Worm (Caenorhabditis elegans): ENCODE measurements around the gene K03B4.1.

Gene K03B4.1

DNA sequence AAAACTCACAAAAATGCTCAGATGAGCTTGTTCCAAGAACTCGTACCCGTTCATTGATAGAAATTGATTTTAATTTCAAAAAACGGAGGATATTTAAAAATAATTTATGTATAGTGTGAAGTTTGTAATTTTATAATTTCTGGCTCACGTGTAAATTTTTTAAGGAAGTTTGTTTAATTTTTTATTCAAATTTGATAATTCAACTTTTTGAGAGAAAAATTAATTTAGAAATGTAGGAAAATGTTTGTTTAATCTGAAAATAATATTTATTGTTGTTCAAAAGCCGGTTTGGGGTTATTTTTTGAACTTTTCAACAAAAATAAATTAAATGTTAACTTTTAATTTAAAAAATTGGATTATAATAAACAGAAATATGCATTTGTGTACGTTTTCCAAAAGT is 13.0 kb upstream of the K03B4.1 start, which contains the start of gene K03B4.6:
Gene K03B4.6 (minus strand): TSS at position 101 of the 400 bp plus-strand sequence.
- no peak for TF ChIP-seq madf-3 (GFP tag; IDR thresholded peaks at IDR 0.05)

DNA sequence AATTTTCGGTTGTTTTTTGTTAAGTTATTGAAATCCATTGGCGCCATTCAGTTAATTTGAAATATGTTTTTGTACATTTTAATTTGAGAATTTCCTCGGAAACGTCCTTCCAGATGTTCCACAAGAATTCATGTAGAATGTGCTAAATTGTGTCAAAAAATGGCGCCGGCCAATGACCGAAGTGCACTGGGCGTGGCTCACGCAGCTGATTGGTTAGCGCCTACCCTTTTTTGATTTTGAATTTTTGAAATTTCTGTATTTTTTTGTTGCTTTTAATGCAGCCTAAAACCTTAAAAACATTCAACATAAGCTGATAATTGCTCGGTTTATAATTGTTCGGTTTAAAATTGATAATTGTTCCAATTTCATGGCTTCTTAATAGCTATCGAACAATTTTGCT is 12.3 kb upstream of the K03B4.1 start:
- TF ChIP-seq Y67H2A.10 (GFP tag; conservative IDR thresholded peaks at IDR 0.05) (no peak), F57C9.4 (tag; optimal IDR thresholded peaks at IDR 0.05) (no peak), ceh-79 (tag; optimal IDR thresholded peaks at IDR 0.05) (no peak), rpc-1 (optimal IDR thresholded peaks at IDR 0.05) (no peak), rpc-1 (tag; optimal IDR thresholded peaks at IDR 0.05) (no peak), nfya-1 (tag; optimal IDR thresholded peaks at IDR 0.05; ENCODE audit: borderline replicate concordance, insufficient read depth) (no peak), xnd-1 (tag; optimal IDR thresholded peaks at IDR 0.05) (no peak), dox-1 (GFP tag; IDR thresholded peaks at IDR 0.05) (no peak), ama-1 (optimal IDR thresholded peaks at IDR 0.05) (no peak), ama-1 (GFP tag; optimal IDR thresholded peaks at IDR 0.05) (no peak), pbrm-1 (GFP tag; IDR thresholded peaks at IDR 0.05) (no peak), zim-3 (tag; optimal IDR thresholded peaks at IDR 0.05) (no peak), ztf-25 (GFP tag; IDR thresholded peaks at IDR 0.05) (no peak), rec-8 (tag; optimal IDR thresholded peaks at IDR 0.05) (no peak), hmg-1.2 (GFP tag; IDR thresholded peaks at IDR 0.05) (no peak), tbx-9 (tag; optimal IDR thresholded peaks at IDR 0.05; ENCODE audit: borderline replicate concordance) (no peak), athp-1 (tag; optimal IDR thresholded peaks at IDR 0.05) (no peak), egl-18 (GFP tag; IDR thresholded peaks at IDR 0.05) (no peak), efl-1 (GFP tag; optimal IDR thresholded peaks at IDR 0.05) (no peak), Y95B8A.8 (GFP tag; IDR thresholded peaks at IDR 0.05) (no peak)

DNA sequence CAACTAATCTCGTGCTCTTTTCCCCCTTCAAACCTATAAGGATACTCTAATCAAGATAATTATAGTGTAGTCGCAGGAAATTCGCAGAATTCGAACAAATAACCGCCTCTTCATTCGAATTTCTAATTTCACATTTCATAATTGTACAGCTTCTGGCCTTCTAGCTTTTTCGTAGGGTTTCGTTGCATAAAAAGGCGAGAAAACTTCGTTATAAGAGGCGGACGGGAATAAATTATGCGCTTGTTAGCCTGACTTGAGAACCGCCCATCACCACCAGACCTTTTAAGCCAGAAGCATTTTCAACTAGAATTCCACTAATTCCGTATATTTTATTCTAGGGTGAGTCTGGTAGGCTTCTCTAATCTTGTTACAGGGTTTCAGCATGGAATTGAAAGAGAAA is 7.5 kb upstream of the K03B4.1 start, which contains the start of gene K03B4.4:
Gene K03B4.4 (plus strand): TSS at position 301 of the 400 bp plus-strand sequence.
- no peak for TF ChIP-seq ztf-26 (tag; optimal IDR thresholded peaks at IDR 0.05)
- TF ChIP-seq egl-44 (GFP tag; IDR thresholded peaks at IDR 0.05), result no peak
- TF ChIP-seq dpl-1 (GFP tag; optimal IDR thresholded peaks at IDR 0.05), result no peak
- no peak for TF ChIP-seq D2030.7 (GFP tag; IDR thresholded peaks at IDR 0.05)
- no peak for TF ChIP-seq mcd-1 (GFP tag; IDR thresholded peaks at IDR 0.05)
- no peak for TF ChIP-seq sea-2 (GFP tag; IDR thresholded peaks at IDR 0.05)
- no peak for TF ChIP-seq nfyb-1 (GFP tag; IDR thresholded peaks at IDR 0.05)
- TF ChIP-seq ztf-25 (GFP tag; IDR thresholded peaks at IDR 0.05), result no peak
- TF ChIP-seq nhr-80 (tag; optimal IDR thresholded peaks at IDR 0.05), result no peak
- no peak for TF ChIP-seq ztf-28 (GFP tag; IDR thresholded peaks at IDR 0.05)
- no peak for TF ChIP-seq lin-26 (GFP tag; IDR thresholded peaks at IDR 0.05)
- TF ChIP-seq nfya-1 (tag; optimal IDR thresholded peaks at IDR 0.05; ENCODE audit: borderline replicate concordance, insufficient read depth), result no peak

DNA sequence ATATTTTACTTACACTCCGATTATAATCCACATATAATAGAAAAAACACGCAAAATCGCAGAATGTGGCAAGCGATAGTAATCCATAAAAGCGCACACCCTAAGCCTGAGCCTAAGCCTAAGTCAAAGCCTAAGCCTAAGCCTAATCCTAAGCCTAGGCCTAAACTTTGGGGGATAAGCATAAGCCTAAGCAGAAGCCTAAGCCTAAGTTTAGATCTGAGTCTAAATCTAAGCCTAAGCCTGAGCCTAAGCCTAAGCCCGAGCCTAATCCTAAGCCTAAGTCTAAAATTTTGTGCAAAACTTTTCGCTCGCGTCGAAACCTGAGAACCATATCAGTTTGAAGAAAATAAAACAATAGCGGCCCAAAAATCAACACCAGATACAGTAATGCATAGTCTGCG is 5.0 kb upstream of the K03B4.1 start:
- TF ChIP-seq rec-8 (tag; optimal IDR thresholded peaks at IDR 0.05), result no peak
- TF ChIP-seq efl-1 (GFP tag; optimal IDR thresholded peaks at IDR 0.05), result no peak
- no peak for TF ChIP-seq lag-1 (GFP tag; IDR thresholded peaks at IDR 0.05)
- TF ChIP-seq hlh-26 (GFP tag; conservative IDR thresholded peaks at IDR 0.05), result no peak
- TF ChIP-seq C17E4.6 (GFP tag; IDR thresholded peaks at IDR 0.05), result no peak
- TF ChIP-seq mxl-1 (tag; optimal IDR thresholded peaks at IDR 0.05), result no peak
- TF ChIP-seq madf-10 (tag; optimal IDR thresholded peaks at IDR 0.05), result no peak
- TF ChIP-seq K11D2.4 (GFP tag; IDR thresholded peaks at IDR 0.05), result no peak
- TF ChIP-seq F52B5.7 (tag; optimal IDR thresholded peaks at IDR 0.05), result no peak
- no peak for TF ChIP-seq repo-1 (tag; optimal IDR thresholded peaks at IDR 0.05)
- TF ChIP-seq B0336.3 (GFP tag; IDR thresholded peaks at IDR 0.05), result no peak
- no peak for TF ChIP-seq ceh-91 (GFP tag; IDR thresholded peaks at IDR 0.05)
- no peak for TF ChIP-seq ZK185.1 (tag; optimal IDR thresholded peaks at IDR 0.05; ENCODE audit: poor library complexity, severe bottlenecking)
- TF ChIP-seq madf-6 (GFP tag; IDR thresholded peaks at IDR 0.05), result no peak
- TF ChIP-seq B0019.2 (GFP tag; conservative IDR thresholded peaks at IDR 0.05), result no peak
- no peak for TF ChIP-seq mcd-1 (GFP tag; IDR thresholded peaks at IDR 0.05)
